Fruit fly (Drosophila melanogaster) whole organism, embryonic: Measurements from ENCODE around the gene CG11309.

Source experiments
- Aef1 ChIP-seq: fragments of 200-800 bp; sonication (Bioruptor generic); IDR thresholded peaks from 3 replicates; pipeline ENCODE4 v1.3.6; 2022; ENCODE audit warnings: missing biosample characterization, missing genetic modification characterization
- Bgb ChIP-seq: fragments of 200-800 bp; sonication (Bioruptor generic); IDR thresholded peaks from 2 replicates; pipeline ENCODE4 v1.3.6; 2022; ENCODE audit warnings: missing biosample characterization, missing genetic modification characterization; ENCODE audit not compliant: partially characterized antibody
- CG10274 ChIP-seq: fragments of 200-800 bp; sonication (Bioruptor generic); optimal IDR thresholded peaks from 3 replicates; lab custom pipeline; 2017; ENCODE audit warnings: missing biosample characterization, mild to moderate bottlenecking, missing genetic modification characterization
- CG11504 ChIP-seq: fragments of 200-800 bp; sonication (Bioruptor generic); optimal IDR thresholded peaks from 3 replicates; lab custom pipeline; 2019; ENCODE audit warnings: missing biosample characterization, mild to moderate bottlenecking, missing genetic modification characterization, moderate library complexity
- CG15073 ChIP-seq: fragments of 200-800 bp; sonication (Bioruptor generic); optimal IDR thresholded peaks from 2 replicates; lab custom pipeline; 2016; ENCODE audit warnings: missing biosample characterization, missing genetic modification characterization
- CG17612 ChIP-seq: fragments of 200-800 bp; sonication (Bioruptor generic); IDR thresholded peaks from 2 replicates; pipeline ENCODE4 v1.3.6; 2022; ENCODE audit warnings: missing biosample characterization, missing genetic modification characterization
- CG17912 ChIP-seq: fragments of 200-800 bp; sonication (Bioruptor generic); optimal IDR thresholded peaks from 2 replicates; lab custom pipeline; 2018; ENCODE audit warnings: missing biosample characterization, mild to moderate bottlenecking, missing genetic modification characterization
- CG18764 ChIP-seq: fragments of 200-800 bp; sonication (Bioruptor generic); optimal IDR thresholded peaks from 3 replicates; lab custom pipeline; 2016; ENCODE audit warnings: missing biosample characterization, missing genetic modification characterization
- CG2678 ChIP-seq: fragments of 200-800 bp; sonication (Bioruptor generic); optimal IDR thresholded peaks from 3 replicates; lab custom pipeline; 2019; ENCODE audit warnings: missing biosample characterization, mild to moderate bottlenecking, missing genetic modification characterization, moderate library complexity
- CG3407 ChIP-seq: fragments of 200-800 bp; sonication (Bioruptor generic); optimal IDR thresholded peaks from 2 replicates; lab custom pipeline; 2018; ENCODE audit warnings: missing biosample characterization, mild to moderate bottlenecking, missing genetic modification characterization
- CG34376 ChIP-seq: fragments of 200-800 bp; sonication (Bioruptor generic); optimal IDR thresholded peaks from 2 replicates; lab custom pipeline; 2018; ENCODE audit warnings: missing biosample characterization, mild to moderate bottlenecking, missing genetic modification characterization
- CG4424 ChIP-seq: fragments of 200-800 bp; sonication (Bioruptor generic); optimal IDR thresholded peaks from 3 replicates; lab custom pipeline; 2016; ENCODE audit warnings: missing biosample characterization, missing genetic modification characterization
- CG4707 ChIP-seq: fragments of 200-800 bp; sonication (Bioruptor generic); optimal IDR thresholded peaks from 2 replicates; lab custom pipeline; 2018; ENCODE audit warnings: missing biosample characterization, mild to moderate bottlenecking, missing genetic modification characterization, moderate library complexity
- CG4730 ChIP-seq: fragments of 200-800 bp; sonication (Bioruptor generic); IDR thresholded peaks from 2 replicates; pipeline ENCODE4 v1.3.6; 2022; ENCODE audit warnings: missing biosample characterization, missing genetic modification characterization
- CG7357 ChIP-seq: fragments of 200-800 bp; sonication (Bioruptor generic); IDR thresholded peaks from 3 replicates; pipeline ENCODE4 v1.3.6; 2022; ENCODE audit warnings: missing biosample characterization, missing genetic modification characterization
- CG8281 ChIP-seq: fragments of 200-800 bp; sonication (Bioruptor generic); optimal IDR thresholded peaks from 2 replicates; lab custom pipeline; 2018; ENCODE audit warnings: missing biosample characterization, mild to moderate bottlenecking, missing genetic modification characterization, moderate library complexity
- CHES-1-like ChIP-seq: fragments of 200-800 bp; sonication (Bioruptor generic); optimal IDR thresholded peaks from 2 replicates; lab custom pipeline; 2016; ENCODE audit warnings: missing biosample characterization, missing genetic modification characterization
- Dad ChIP-seq: fragments of 200-800 bp; sonication (Bioruptor generic); optimal IDR thresholded peaks from 3 replicates; lab custom pipeline; 2016; ENCODE audit warnings: missing biosample characterization, missing genetic modification characterization
- Dip3 ChIP-seq: fragments of 200-800 bp; sonication (Bioruptor generic); optimal IDR thresholded peaks from 3 replicates; lab custom pipeline; 2016; ENCODE audit warnings: missing biosample characterization, missing genetic modification characterization
- Drgx ChIP-seq: fragments of 200-800 bp; sonication (Bioruptor generic); IDR thresholded peaks from 2 replicates; pipeline ENCODE4 v1.3.6; 2022; ENCODE audit warnings: missing biosample characterization, missing genetic modification characterization
- GATAe ChIP-seq: fragments of 200-800 bp; sonication (Bioruptor generic); conservative IDR thresholded peaks from 2 replicates; pipeline ENCODE4 v1.3.6; 2022; ENCODE audit warnings: missing biosample characterization, missing genetic modification characterization
- H15 ChIP-seq: fragments of 200-800 bp; sonication (Bioruptor generic); IDR thresholded peaks from 3 replicates; pipeline ENCODE4 v1.3.6; 2022; ENCODE audit warnings: missing biosample characterization, missing genetic modification characterization
- HLHmδ ChIP-seq: fragments of 200-800 bp; sonication (Bioruptor generic); optimal IDR thresholded peaks from 2 replicates; lab custom pipeline; 2018; ENCODE audit warnings: missing biosample characterization, mild to moderate bottlenecking, missing genetic modification characterization, moderate library complexity
- Hand ChIP-seq: fragments of 200-800 bp; sonication (Bioruptor generic); optimal IDR thresholded peaks from 2 replicates; lab custom pipeline; 2017; ENCODE audit warnings: mild to moderate bottlenecking, missing biosample characterization, missing genetic modification reagents, missing genetic modification characterization
- Hmx ChIP-seq: fragments of 200-800 bp; sonication (Bioruptor generic); optimal IDR thresholded peaks from 2 replicates; lab custom pipeline; 2016; ENCODE audit warnings: missing biosample characterization, missing genetic modification characterization
- Hr51 ChIP-seq, 2 experiments: fragments of 200-800 bp; sonication (Bioruptor generic); optimal IDR thresholded peaks; 2 replicates in 1 of 2; 3 replicates in 1 of 2; lab custom pipeline; 2016 to 2018; ENCODE audit warnings: missing biosample characterization in 2 of 2, missing genetic modification characterization in 2 of 2, mild to moderate bottlenecking in 1 of 2, moderate library complexity in 1 of 2
- Hsf ChIP-seq: fragments of 200-800 bp; sonication (Bioruptor generic); optimal IDR thresholded peaks from 3 replicates; lab custom pipeline; 2016; ENCODE audit warnings: missing biosample characterization, missing genetic modification characterization
- Nf-YA ChIP-seq: fragments of 200-800 bp; sonication (Bioruptor generic); IDR thresholded peaks from 2 replicates; pipeline ENCODE4 v1.3.6; 2022; ENCODE audit warnings: missing biosample characterization, missing genetic modification characterization
- Sin3A ChIP-seq: fragments of >200 bp; optimal IDR thresholded peaks from 2 replicates; lab custom pipeline; 2018
- ac ChIP-seq: fragments of 200-800 bp; sonication (Bioruptor generic); optimal IDR thresholded peaks from 3 replicates; lab custom pipeline; 2017; ENCODE audit warnings: missing biosample characterization, mild to moderate bottlenecking, missing genetic modification characterization
- bab2 ChIP-seq: fragments of 200-800 bp; sonication (Bioruptor generic); optimal IDR thresholded peaks from 2 replicates; lab custom pipeline; 2016; ENCODE audit warnings: missing biosample characterization, missing genetic modification characterization
- cg ChIP-seq: fragments of 200-800 bp; sonication (Bioruptor generic); optimal IDR thresholded peaks from 3 replicates; lab custom pipeline; 2019; ENCODE audit warnings: missing biosample characterization, mild to moderate bottlenecking, missing genetic modification characterization, moderate library complexity
- crc ChIP-seq: fragments of 200-800 bp; sonication (Bioruptor generic); optimal IDR thresholded peaks from 2 replicates; lab custom pipeline; 2016; ENCODE audit warnings: missing biosample characterization, missing genetic modification characterization
- dan ChIP-seq: fragments of 200-800 bp; sonication (Bioruptor generic); IDR thresholded peaks from 2 replicates; pipeline ENCODE4 v1.3.6; 2022; ENCODE audit warnings: missing biosample characterization, missing genetic modification characterization
- dimm ChIP-seq: fragments of 200-800 bp; sonication (Bioruptor generic); IDR thresholded peaks from 2 replicates; pipeline ENCODE4 v1.3.6; 2022; ENCODE audit warnings: missing biosample characterization, missing genetic modification characterization
- dmrt99B ChIP-seq: fragments of 200-800 bp; sonication (Bioruptor generic); optimal IDR thresholded peaks from 2 replicates; lab custom pipeline; 2018; ENCODE audit warnings: missing biosample characterization, mild to moderate bottlenecking, missing genetic modification characterization, moderate library complexity
- fu2 ChIP-seq: fragments of 200-800 bp; sonication (Bioruptor generic); optimal IDR thresholded peaks from 2 replicates; lab custom pipeline; 2016; ENCODE audit warnings: missing biosample characterization, missing genetic modification characterization
- h ChIP-seq: fragments of >200 bp; optimal IDR thresholded peaks from 2 replicates; lab custom pipeline; 2017
- lab ChIP-seq: fragments of 200-800 bp; sonication (Bioruptor generic); optimal IDR thresholded peaks from 3 replicates; lab custom pipeline; 2017; ENCODE audit warnings: missing biosample characterization, missing genetic modification characterization, mild to moderate bottlenecking, moderate library complexity, missing genetic modification reagents
- lov ChIP-seq, 2 experiments: fragments of 200-800 bp in 1 of 2; fragments of >200 bp in 1 of 2; sonication (Bioruptor generic) in 1 of 2; IDR thresholded peaks in 1 of 2; optimal IDR thresholded peaks in 1 of 2; 2 replicates in 1 of 2; 3 replicates in 1 of 2; pipeline versions ENCODE4 v1.3.6 to Lab custom; 2017 to 2022; ENCODE audit warnings: missing biosample characterization in 1 of 2, missing genetic modification characterization in 1 of 2
- nerfin-2 ChIP-seq: fragments of 200-800 bp; sonication (Bioruptor generic); IDR thresholded peaks from 2 replicates; pipeline ENCODE4 v1.3.6; 2022; ENCODE audit warnings: missing biosample characterization, missing genetic modification characterization; ENCODE audit not compliant: partially characterized antibody
- nom ChIP-seq: fragments of 200-800 bp; sonication (Bioruptor generic); optimal IDR thresholded peaks from 2 replicates; lab custom pipeline; 2017; ENCODE audit warnings: missing biosample characterization, missing genetic modification characterization, mild to moderate bottlenecking, moderate library complexity, missing genetic modification reagents
- oc ChIP-seq: fragments of 200-800 bp; sonication (Bioruptor generic); optimal IDR thresholded peaks from 2 replicates; lab custom pipeline; 2018; ENCODE audit warnings: missing biosample characterization, mild to moderate bottlenecking, missing genetic modification characterization, moderate library complexity
- onecut ChIP-seq: fragments of 200-800 bp; sonication (Bioruptor generic); IDR thresholded peaks from 2 replicates; pipeline ENCODE4 v1.3.6; 2022; ENCODE audit warnings: missing biosample characterization, missing genetic modification characterization
- phol ChIP-seq: fragments of 200-800 bp; sonication (Bioruptor generic); optimal IDR thresholded peaks from 3 replicates; lab custom pipeline; 2018; ENCODE audit warnings: missing biosample characterization, mild to moderate bottlenecking, missing genetic modification characterization, moderate library complexity
- ro ChIP-seq: fragments of 200-800 bp; sonication (Bioruptor generic); IDR thresholded peaks from 2 replicates; pipeline ENCODE4 v1.3.6; 2022; ENCODE audit warnings: missing biosample characterization, missing genetic modification characterization
- schlank ChIP-seq: fragments of 200-800 bp; sonication (Bioruptor generic); optimal IDR thresholded peaks from 2 replicates; lab custom pipeline; 2018; ENCODE audit warnings: missing biosample characterization, mild to moderate bottlenecking, missing genetic modification characterization
- slou ChIP-seq: fragments of 200-800 bp; sonication (Bioruptor generic); optimal IDR thresholded peaks from 3 replicates; lab custom pipeline; 2016; ENCODE audit warnings: missing biosample characterization, missing genetic modification characterization
- sob ChIP-seq: fragments of 200-800 bp; sonication (Bioruptor generic); IDR thresholded peaks from 2 replicates; pipeline ENCODE4 v1.3.6; 2022; ENCODE audit warnings: missing biosample characterization, missing genetic modification characterization
- z ChIP-seq: fragments of 200-800 bp; sonication (Bioruptor generic); IDR thresholded peaks from 3 replicates; pipeline ENCODE4 v1.3.6; 2022; ENCODE audit warnings: missing biosample characterization, missing genetic modification characterization

The CG11309 gene

DNA sequence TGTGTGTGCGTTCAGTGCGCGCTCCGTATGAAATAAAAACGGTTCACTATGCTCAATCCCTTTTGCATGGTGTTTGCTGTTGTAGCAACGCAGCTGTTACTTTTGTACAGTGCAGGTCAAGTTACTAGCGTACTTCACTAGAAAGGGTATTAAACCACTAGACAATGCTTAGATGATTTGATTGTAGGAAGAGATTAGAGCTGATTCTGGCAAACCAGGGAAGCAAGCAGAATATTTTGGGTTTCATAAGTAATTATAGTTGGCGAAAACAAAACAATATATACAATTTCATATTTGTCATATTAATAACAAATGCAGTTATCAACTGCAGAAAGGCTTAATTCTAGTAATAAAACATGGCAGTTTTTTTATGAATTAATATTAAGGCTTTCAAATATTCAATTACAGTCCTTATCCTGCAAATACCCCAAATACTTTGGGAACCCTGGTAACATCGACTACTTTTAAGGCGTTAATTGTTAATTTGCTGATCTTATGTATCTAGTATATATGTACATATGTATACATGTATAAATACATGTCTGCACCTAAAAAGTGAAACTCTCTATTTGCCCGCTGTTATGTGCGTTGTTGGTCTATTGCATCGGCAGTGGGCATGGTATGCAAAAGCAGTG, 42.9 kb upstream of the CG11309 start (continued):
- TF ChIP-seq lov (optimal IDR thresholded peaks at IDR 0.05; lab: Kevin White, UChicago) (no peak), lov (GFP tag; IDR thresholded peaks at IDR 0.05; lab: Robert Waterston, UW) (0 out of 3 replicates have a peak, but pooled peaks have one; percentile 53), CG7357 (GFP tag; lab: Robert Waterston, UW) (no peak), CG17912 (GFP tag; lab: Kevin White, UChicago) (no peak), Dad (peak; percentile 14), CG4707 (GFP tag; lab: Kevin White, UChicago) (no peak), cg (GFP tag; lab: Kevin White, UChicago) (peak; percentile 20), dimm (GFP tag; lab: Robert Waterston, UW) (no peak), oc (tag; lab: Kevin White, UChicago) (peak; percentile 2), Aef1 (GFP tag; lab: Robert Waterston, UW) (peak; percentile 9; the same call in 1 of the 3 replicates), CG10274 (GFP tag; lab: Kevin White, UChicago) (no peak), dmrt99B (tag; lab: Kevin White, UChicago) (peak; percentile 82), Hmx (GFP tag; lab: Kevin White, UChicago) (no peak), H15 (no peak), CG15073 (GFP tag; lab: Kevin White, UChicago) (no peak), Bgb (GFP tag; lab: Robert Waterston, UW) (no peak), HLHmδ (GFP tag; lab: Kevin White, UChicago) (no peak), Hsf (peak; percentile 59), Hand (GFP tag; lab: Kevin White, UChicago) (no peak), ac (GFP tag; lab: Kevin White, UChicago) (no peak), onecut (GFP tag; lab: Robert Waterston, UW) (peak; percentile 16; the same call in 1 of the 2 replicates), Hr51 (GFP tag; optimal IDR thresholded peaks at IDR 0.05; lab: Kevin White, UChicago) (peak; percentile 34 to 65), crc (GFP tag; lab: Kevin White, UChicago) (no peak), phol (tag; lab: Kevin White, UChicago) (peak; percentile 52), fu2 (GFP tag; lab: Kevin White, UChicago) (peak; percentile 32), Drgx (GFP tag; lab: Robert Waterston, UW) (peak; percentile 45; the same call in 1 of the 2 replicates), CG2678 (tag; lab: Kevin White, UChicago) (peak; percentile 32), CG4424 (peak; percentile 64), nom (no peak), slou (GFP tag; lab: Kevin White, UChicago) (no peak), Nf-YA (GFP tag; lab: Robert Waterston, UW) (0 out of 2 replicates have a peak, but pooled peaks have one; percentile 17), schlank (tag; lab: Kevin White, UChicago) (no peak), CG18764 (GFP tag; lab: Kevin White, UChicago) (peak; percentile 23), Dip3 (GFP tag; lab: Kevin White, UChicago) (peak; percentile 30), CG8281 (tag; lab: Kevin White, UChicago) (no peak), lab (peak; percentile 42), CHES-1-like (no peak), GATAe (no peak), z (GFP tag; lab: Robert Waterston, UW) (no peak), bab2 (GFP tag; lab: Kevin White, UChicago) (peak; percentile 30), CG4730 (GFP tag; lab: Robert Waterston, UW) (no peak), dan (no peak), nerfin-2 (GFP tag; lab: Robert Waterston, UW) (no peak), CG17612 (GFP tag; lab: Robert Waterston, UW) (no peak), sob (GFP tag; lab: Robert Waterston, UW) (peak; percentile 41), CG3407 (GFP tag; lab: Kevin White, UChicago) (peak; percentile 8), h (lab: Kevin White, UChicago) (no peak), CG11504 (tag; lab: Kevin White, UChicago) (peak; percentile 78), CG34376 (GFP tag; lab: Kevin White, UChicago) (no peak), ro (GFP tag; lab: Robert Waterston, UW) (no peak), Sin3A (lab: Kevin White, UChicago) (no peak)
